Fruit fly (Drosophila melanogaster): Measurements from ENCODE around the gene Blos4.

Blos4 gene

DNA sequence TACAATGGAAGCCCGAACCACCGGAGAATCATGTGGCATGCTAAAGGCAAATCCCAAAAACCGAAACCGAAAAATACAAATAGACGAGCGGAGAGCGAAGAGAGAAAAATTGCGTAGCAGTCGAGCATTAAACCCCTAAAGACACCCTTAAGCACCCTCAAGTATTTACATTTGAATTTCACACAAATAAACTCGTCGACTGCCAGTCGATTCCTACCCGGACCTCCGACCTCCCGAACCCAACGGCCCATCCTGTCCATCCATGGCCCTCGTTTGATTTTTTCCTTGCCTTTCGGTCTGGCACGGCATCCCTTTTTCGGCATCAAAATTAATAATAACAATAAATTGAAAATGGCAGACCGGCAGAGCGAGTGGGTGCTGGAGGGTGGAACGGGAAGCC lies 36.1 kb upstream of the Blos4 start:
- no peak for TF ChIP-seq Eip93F (GFP tag; optimal IDR thresholded peaks at IDR 0.05)
- no peak for TF ChIP-seq Eip78C (GFP tag)
- no peak for TF ChIP-seq net (GFP tag; optimal IDR thresholded peaks at IDR 0.05)
- no peak for TF ChIP-seq Eip75B (GFP tag; optimal IDR thresholded peaks at IDR 0.05)
- TF ChIP-seq Hr39 (GFP tag; optimal IDR thresholded peaks at IDR 0.05) = no peak
- no peak for TF ChIP-seq CG10631 (GFP tag; optimal IDR thresholded peaks at IDR 0.05)
- no peak for TF ChIP-seq spab (GFP tag; optimal IDR thresholded peaks at IDR 0.05)
- no peak for TF ChIP-seq achi (GFP tag; optimal IDR thresholded peaks at IDR 0.05)
- no peak for TF ChIP-seq fkh (GFP tag; optimal IDR thresholded peaks at IDR 0.05)
- TF ChIP-seq lz (GFP tag; optimal IDR thresholded peaks at IDR 0.05) = no peak
- no peak for TF ChIP-seq CG6854 (GFP tag; optimal IDR thresholded peaks at IDR 0.05)
- no peak for TF ChIP-seq dsx (GFP tag; optimal IDR thresholded peaks at IDR 0.05; ENCODE audit: poor library complexity, severe bottlenecking)
- TF ChIP-seq Blimp-1 (GFP tag; optimal IDR thresholded peaks at IDR 0.05) = no peak
- no peak for TF ChIP-seq pdm3 (GFP tag; optimal IDR thresholded peaks at IDR 0.05)
- no peak for TF ChIP-seq acj6 (GFP tag; optimal IDR thresholded peaks at IDR 0.05)

DNA sequence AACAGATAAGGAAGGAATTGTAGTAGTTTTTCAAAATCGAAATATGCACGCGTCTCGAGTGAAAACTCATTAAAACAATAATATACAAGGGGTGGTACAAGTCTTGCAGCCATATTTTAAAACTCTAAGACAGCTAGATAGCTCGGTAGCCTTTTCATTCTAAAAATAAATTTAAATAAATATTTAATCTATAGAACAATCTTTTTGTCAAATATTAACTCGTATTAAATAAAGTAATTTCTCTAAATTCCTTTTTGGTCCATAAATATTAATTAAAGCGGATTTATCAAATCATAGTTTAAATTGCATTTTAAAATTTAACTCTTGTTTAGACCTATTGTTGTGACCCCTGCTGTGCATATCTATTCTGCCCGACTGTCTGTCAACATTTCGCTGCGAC lies 35.6 kb upstream of the Blos4 start:
- no peak for TF ChIP-seq Eip75B (GFP tag; optimal IDR thresholded peaks at IDR 0.05)
- TF ChIP-seq dac (GFP tag; optimal IDR thresholded peaks at IDR 0.05) = no peak
- peak; percentile 52 for TF ChIP-seq Ets96B (tag; optimal IDR thresholded peaks at IDR 0.05)
- TF ChIP-seq CG32006 (GFP tag; optimal IDR thresholded peaks at IDR 0.05) = peak; percentile 57
- TF ChIP-seq CG1621 (tag; optimal IDR thresholded peaks at IDR 0.05) = no peak
- peak; percentile 45 for TF ChIP-seq achi (GFP tag; optimal IDR thresholded peaks at IDR 0.05)
- TF ChIP-seq CG7368 (GFP tag; optimal IDR thresholded peaks at IDR 0.05) = no peak
- TF ChIP-seq CG31627 (GFP tag; optimal IDR thresholded peaks at IDR 0.05) = no peak
- peak; percentile 44 for TF ChIP-seq CG10631 (GFP tag; optimal IDR thresholded peaks at IDR 0.05)
- TF ChIP-seq CG34406 (GFP tag; optimal IDR thresholded peaks at IDR 0.05) = peak; percentile 35
- no peak for TF ChIP-seq Blimp-1 (GFP tag; optimal IDR thresholded peaks at IDR 0.05)
- peak; percentile 11 for TF ChIP-seq CG6276 (GFP tag; optimal IDR thresholded peaks at IDR 0.05)
- peak; percentile 4 for TF ChIP-seq Sox15 (GFP tag; optimal IDR thresholded peaks at IDR 0.05)
- TF ChIP-seq ss (GFP tag; optimal IDR thresholded peaks at IDR 0.05) = peak in 1 of 2 experiments; percentile 37
- TF ChIP-seq CG6792 (GFP tag; optimal IDR thresholded peaks at IDR 0.05) = no peak
- no peak for TF ChIP-seq Smox (GFP tag; optimal IDR thresholded peaks at IDR 0.05)
- no peak for TF ChIP-seq Ets21C (GFP tag; optimal IDR thresholded peaks at IDR 0.05)
- peak; percentile 39 for TF ChIP-seq OdsH (GFP tag; optimal IDR thresholded peaks at IDR 0.05)
- TF ChIP-seq net (GFP tag; optimal IDR thresholded peaks at IDR 0.05) = peak; percentile 0
- no peak for TF ChIP-seq CG6854 (GFP tag; optimal IDR thresholded peaks at IDR 0.05)
- TF ChIP-seq salr (GFP tag; optimal IDR thresholded peaks at IDR 0.05) = peak in 1 of 2 experiments; percentile 32
- TF ChIP-seq CG8319 (GFP tag; optimal IDR thresholded peaks at IDR 0.05) = peak; percentile 4
- peak; percentile 7 for TF ChIP-seq Met (GFP tag; optimal IDR thresholded peaks at IDR 0.05)
- TF ChIP-seq Sox102F (GFP tag; optimal IDR thresholded peaks at IDR 0.05) = no peak
- TF ChIP-seq CG10669 (GFP tag; optimal IDR thresholded peaks at IDR 0.05) = peak; percentile 34
- TF ChIP-seq CG3032 (tag; optimal IDR thresholded peaks at IDR 0.05) = peak; percentile 22
- peak; percentile 75 for TF ChIP-seq Eip78C (GFP tag)
- TF ChIP-seq esn (GFP tag; optimal IDR thresholded peaks at IDR 0.05) = peak; percentile 21
- no peak for TF ChIP-seq Hr4 (GFP tag; optimal IDR thresholded peaks at IDR 0.05)
- TF ChIP-seq topi (GFP tag; optimal IDR thresholded peaks at IDR 0.05) = no peak
- no peak for TF ChIP-seq Hr39 (GFP tag; optimal IDR thresholded peaks at IDR 0.05)
- peak; percentile 62 for TF ChIP-seq svp (GFP tag)
- TF ChIP-seq CG3919 (GFP tag; optimal IDR thresholded peaks at IDR 0.05) = no peak
- peak; percentile 13 for TF ChIP-seq CG4318 (GFP tag; optimal IDR thresholded peaks at IDR 0.05)
- no peak for TF ChIP-seq fd85E (GFP tag; optimal IDR thresholded peaks at IDR 0.05)
- peak; percentile 7 for TF ChIP-seq CG16779 (tag; optimal IDR thresholded peaks at IDR 0.05)
- TF ChIP-seq CG11902 (GFP tag; optimal IDR thresholded peaks at IDR 0.05) = no peak
- no peak for TF ChIP-seq CG8119 (GFP tag; IDR thresholded peaks at IDR 0.05)
- TF ChIP-seq Eip93F (GFP tag; optimal IDR thresholded peaks at IDR 0.05) = no peak
- TF ChIP-seq fd59A (GFP tag; optimal IDR thresholded peaks at IDR 0.05) = no peak
- no peak for TF ChIP-seq Sox14 (GFP tag; optimal IDR thresholded peaks at IDR 0.05)
- peak; percentile 22 for TF ChIP-seq dsx (GFP tag; optimal IDR thresholded peaks at IDR 0.05; ENCODE audit: poor library complexity, severe bottlenecking)
- peak; percentile 43 for TF ChIP-seq acj6 (GFP tag; optimal IDR thresholded peaks at IDR 0.05)
- TF ChIP-seq Hr38 (GFP tag; optimal IDR thresholded peaks at IDR 0.05) = no peak
- TF ChIP-seq Gug (GFP tag; IDR thresholded peaks at IDR 0.05) = no peak
